Worm (Caenorhabditis elegans) whole organism, mixed stage, embryonic: Measurements from ENCODE around the gene doxa-1.

Experiments
- ces-1 ChIP-seq: fragments of 150-350 bp; optimal IDR thresholded peaks from 2 replicates; lab custom pipeline; 2014; ENCODE audit warnings: missing biosample characterization, missing genetic modification reagents, missing genetic modification characterization
- drap-1 ChIP-seq: fragments of 200-800 bp; sonication (Bioruptor generic); optimal IDR thresholded peaks from 3 replicates; lab custom pipeline; 2018; ENCODE audit warnings: mild to moderate bottlenecking, missing genetic modification characterization, missing compliant biosample characterization
- elt-3 ChIP-seq: fragments of 150-350 bp; optimal IDR thresholded peaks from 2 replicates; lab custom pipeline; 2014; ENCODE audit warnings: missing biosample characterization, missing genetic modification characterization
- lin-13 ChIP-seq: fragments of 150-350 bp; optimal IDR thresholded peaks from 2 replicates; lab custom pipeline; 2014; ENCODE audit warnings: missing biosample characterization, missing genetic modification characterization
- mab-5 ChIP-seq: fragments of 150-350 bp; optimal IDR thresholded peaks from 2 replicates; lab custom pipeline; 2014; ENCODE audit warnings: missing biosample characterization, missing genetic modification characterization
- nhr-12 ChIP-seq: fragments of 150-350 bp; optimal IDR thresholded peaks from 2 replicates; lab custom pipeline; 2014; ENCODE audit warnings: missing biosample characterization, missing genetic modification characterization
- nhr-237 ChIP-seq: fragments of 150-350 bp; optimal IDR thresholded peaks from 2 replicates; lab custom pipeline; 2014; ENCODE audit warnings: missing biosample characterization, missing genetic modification characterization
- nhr-28 ChIP-seq: fragments of 150-350 bp; optimal IDR thresholded peaks from 2 replicates; lab custom pipeline; 2014; ENCODE audit warnings: missing biosample characterization, missing genetic modification characterization
- nhr-76 ChIP-seq: sonication (generic microtip); optimal IDR thresholded peaks from 2 replicates; lab custom pipeline; 2017; ENCODE audit warnings: missing biosample characterization, missing genetic modification characterization
- pha-4 ChIP-seq: fragments of 150-350 bp; optimal IDR thresholded peaks from 2 replicates; lab custom pipeline; 2018; ENCODE audit warnings: missing biosample characterization, missing genetic modification reagents, missing genetic modification characterization
- sem-2 ChIP-seq: fragments of 200-800 bp; sonication (Bioruptor generic); optimal IDR thresholded peaks from 2 replicates; lab custom pipeline; 2018; ENCODE audit warnings: mild to moderate bottlenecking, missing genetic modification characterization, missing compliant biosample characterization
- snpc-4 ChIP-seq: fragments of 150-350 bp; optimal IDR thresholded peaks from 2 replicates; lab custom pipeline; 2014; ENCODE audit warnings: missing biosample characterization, missing genetic modification characterization
- ztf-11 ChIP-seq: fragments of 150-350 bp; optimal IDR thresholded peaks from 2 replicates; lab custom pipeline; 2014; ENCODE audit warnings: missing biosample characterization, missing genetic modification characterization

- no peak for TF ChIP-seq ces-1
- no peak for TF ChIP-seq nhr-237 (tag; lab: Kevin White, UChicago)
- no peak for TF ChIP-seq mab-5 (tag; lab: Kevin White, UChicago)
- no peak for TF ChIP-seq lin-13
- no peak for TF ChIP-seq elt-3 (tag; lab: Kevin White, UChicago)
- TF ChIP-seq nhr-28 (tag; lab: Kevin White, UChicago) = no peak
- no peak for TF ChIP-seq ztf-11 (tag; lab: Kevin White, UChicago)
- no peak for TF ChIP-seq snpc-4
- TF ChIP-seq pha-4 (tag; lab: Kevin White, UChicago) = no peak
- TF ChIP-seq sem-2 (GFP tag; lab: Kevin White, UChicago) = no peak
- TF ChIP-seq nhr-12 = no peak
- no peak for TF ChIP-seq nhr-76 (tag; lab: Kevin White, UChicago)
- no peak for TF ChIP-seq drap-1 (GFP tag; lab: Kevin White, UChicago)
These were observed 20.1 kb upstream of the doxa-1 start, which contains the start of gene acdh-6 for ce11 chrIII:8560836-8561235.
